Worm (Caenorhabditis elegans) whole organism, L1 larva: Measurements from ENCODE around the gene asp-9.

ENCODE experiments used
- C34B4.2 ChIP-seq: sonication (generic microtip); optimal IDR thresholded peaks from 2 replicates; lab custom pipeline; 2017; ENCODE audit warnings: mild to moderate bottlenecking, missing genetic modification characterization, missing compliant biosample characterization
- F16B12.6 ChIP-seq: fragments of 150-350 bp; optimal IDR thresholded peaks from 2 replicates; lab custom pipeline; 2014; ENCODE audit warnings: missing biosample characterization, missing genetic modification characterization
- alr-1 ChIP-seq: fragments of 200-800 bp; sonication (Bioruptor generic); optimal IDR thresholded peaks from 2 replicates; lab custom pipeline; 2018; ENCODE audit warnings: borderline replicate concordance, mild to moderate bottlenecking, missing genetic modification characterization, missing compliant biosample characterization
- aly-2 ChIP-seq: fragments of 150-350 bp; optimal IDR thresholded peaks from 2 replicates; lab custom pipeline; 2014; ENCODE audit warnings: missing biosample characterization, missing genetic modification characterization
- ceh-63 ChIP-seq: fragments of 200-800 bp; sonication (Bioruptor generic); optimal IDR thresholded peaks from 2 replicates; lab custom pipeline; 2018; ENCODE audit warnings: mild to moderate bottlenecking, missing genetic modification characterization, missing compliant biosample characterization
- ceh-8 ChIP-seq: fragments of 200-800 bp; sonication (Bioruptor generic); optimal IDR thresholded peaks from 2 replicates; lab custom pipeline; 2018; ENCODE audit warnings: mild to moderate bottlenecking, missing genetic modification characterization, moderate library complexity, missing compliant biosample characterization
- ceh-88 ChIP-seq: fragments of 200-800 bp; sonication (Bioruptor generic); IDR thresholded peaks from 2 replicates; pipeline ENCODE4 v1.3.6; 2022; ENCODE audit warnings: missing genetic modification characterization, missing compliant biosample characterization
- ceh-90 ChIP-seq: sonication (generic microtip); optimal IDR thresholded peaks from 2 replicates; lab custom pipeline; 2016; ENCODE audit warnings: missing genetic modification characterization, missing compliant biosample characterization
- dsc-1 ChIP-seq: sonication (generic microtip); optimal IDR thresholded peaks from 2 replicates; lab custom pipeline; 2016; ENCODE audit warnings: mild to moderate bottlenecking, missing genetic modification characterization, missing compliant biosample characterization
- efl-1 ChIP-seq, 4 experiments: fragments of 150-350 bp; optimal IDR thresholded peaks in 3 of 4; peaks in 1 of 4; 1 replicate in 1 of 4; 2 replicates in 3 of 4; lab custom pipeline; 2014; ENCODE audit warnings: missing biosample characterization in 2 of 4, missing genetic modification characterization in 2 of 4, missing genetic modification reagents in 2 of 4
- elt-3 ChIP-seq, 6 experiments: fragments of 150-350 bp in 1 of 6; sonication (generic microtip); optimal IDR thresholded peaks; 2 replicates each; lab custom pipeline; 2017 to 2018; ENCODE audit warnings: missing biosample characterization in 6 of 6, missing genetic modification characterization in 6 of 6, inconsistent platforms in 1 of 6
- ets-5 ChIP-seq: fragments of 200-800 bp; sonication (Bioruptor generic); IDR thresholded peaks from 2 replicates; pipeline ENCODE4 v1.3.6; 2022; ENCODE audit warnings: missing genetic modification characterization, missing compliant biosample characterization
- fkh-8 ChIP-seq: sonication (generic microtip); optimal IDR thresholded peaks from 2 replicates; lab custom pipeline; 2016; ENCODE audit warnings: mild to moderate bottlenecking, missing genetic modification characterization, missing compliant biosample characterization
- fos-1 ChIP-seq: fragments of 150-350 bp; optimal IDR thresholded peaks from 2 replicates; lab custom pipeline; 2014; ENCODE audit warnings: missing biosample characterization, missing genetic modification characterization
- hlh-17 ChIP-seq: fragments of 200-800 bp; sonication (Bioruptor generic); optimal IDR thresholded peaks from 2 replicates; lab custom pipeline; 2018; ENCODE audit warnings: missing genetic modification characterization, mild to moderate bottlenecking, missing compliant biosample characterization, moderate library complexity, borderline replicate concordance
- hlh-4 ChIP-seq: sonication (generic microtip); optimal IDR thresholded peaks from 2 replicates; lab custom pipeline; 2016; ENCODE audit warnings: mild to moderate bottlenecking, missing genetic modification characterization, missing compliant biosample characterization
- hpl-2 ChIP-seq: fragments of 150-350 bp; optimal IDR thresholded peaks from 2 replicates; lab custom pipeline; 2014; ENCODE audit warnings: missing biosample characterization, missing genetic modification reagents, missing genetic modification characterization
- isw-1 ChIP-seq: fragments of 200-800 bp; sonication (Bioruptor generic); IDR thresholded peaks from 2 replicates; pipeline ENCODE4 v1.3.6; 2022; ENCODE audit warnings: missing genetic modification characterization, missing compliant biosample characterization
- lin-13 ChIP-seq: fragments of 150-350 bp; optimal IDR thresholded peaks from 2 replicates; lab custom pipeline; 2014; ENCODE audit warnings: missing biosample characterization, missing genetic modification reagents, missing genetic modification characterization
- lin-14 ChIP-seq: fragments of 200-800 bp; sonication (Bioruptor generic); optimal IDR thresholded peaks from 2 replicates; lab custom pipeline; 2018; ENCODE audit warnings: mild to moderate bottlenecking, missing genetic modification characterization, moderate library complexity, missing compliant biosample characterization
- lin-35 ChIP-seq, 2 experiments: fragments of 150-350 bp; optimal IDR thresholded peaks; 2 replicates each; lab custom pipeline; 2014; ENCODE audit warnings: missing biosample characterization in 2 of 2, missing genetic modification characterization in 2 of 2, missing genetic modification reagents in 2 of 2
- lir-3 ChIP-seq: sonication (generic microtip); optimal IDR thresholded peaks from 2 replicates; lab custom pipeline; 2016; ENCODE audit warnings: mild to moderate bottlenecking, missing genetic modification characterization, moderate library complexity, missing compliant biosample characterization; ENCODE audit not compliant: poor library complexity
- lsy-2 ChIP-seq, 2 experiments: fragments of 150-350 bp; optimal IDR thresholded peaks; 2 replicates each; lab custom pipeline; 2014; ENCODE audit warnings: missing biosample characterization in 2 of 2, missing genetic modification characterization in 2 of 2
- mab-9 ChIP-seq: fragments of 200-800 bp; sonication (Bioruptor generic); IDR thresholded peaks from 2 replicates; pipeline ENCODE4 v1.3.6; 2022; ENCODE audit warnings: missing genetic modification reagents, missing genetic modification characterization, missing compliant biosample characterization
- mdl-1 ChIP-seq, 2 experiments: fragments of 150-350 bp; optimal IDR thresholded peaks; 2 replicates each; lab custom pipeline; 2014 to 2017; ENCODE audit warnings: missing biosample characterization in 2 of 2, missing genetic modification characterization in 2 of 2, inconsistent platforms in 1 of 2
- mef-2 ChIP-seq: fragments of 150-350 bp; optimal IDR thresholded peaks from 2 replicates; lab custom pipeline; 2014; ENCODE audit warnings: missing biosample characterization, missing genetic modification characterization
- nhr-11 ChIP-seq: fragments of 150-350 bp; optimal IDR thresholded peaks from 2 replicates; lab custom pipeline; 2014; ENCODE audit warnings: missing biosample characterization, missing genetic modification characterization
- nhr-12 ChIP-seq: sonication (generic microtip); optimal IDR thresholded peaks from 2 replicates; lab custom pipeline; 2017; ENCODE audit warnings: missing biosample characterization, missing genetic modification characterization
- nhr-19 ChIP-seq: fragments of 200-800 bp; sonication (Bioruptor generic); conservative IDR thresholded peaks from 2 replicates; pipeline ENCODE4 v1.3.6; 2022; ENCODE audit warnings: missing genetic modification characterization, missing compliant biosample characterization
- nhr-20 ChIP-seq: sonication (generic microtip); optimal IDR thresholded peaks from 2 replicates; lab custom pipeline; 2016; ENCODE audit warnings: mild to moderate bottlenecking, missing genetic modification characterization, missing compliant biosample characterization
- nhr-28 ChIP-seq: fragments of 150-350 bp; optimal IDR thresholded peaks from 2 replicates; lab custom pipeline; 2014; ENCODE audit warnings: missing biosample characterization, missing genetic modification characterization
- nhr-71 ChIP-seq: sonication (generic microtip); optimal IDR thresholded peaks from 2 replicates; lab custom pipeline; 2016; ENCODE audit warnings: mild to moderate bottlenecking, missing genetic modification characterization, moderate library complexity, missing compliant biosample characterization
- nhr-77 ChIP-seq: fragments of 150-350 bp; optimal IDR thresholded peaks from 2 replicates; lab custom pipeline; 2014; ENCODE audit warnings: missing biosample characterization, missing genetic modification characterization
- nhr-84 ChIP-seq: sonication (generic microtip); optimal IDR thresholded peaks from 2 replicates; lab custom pipeline; 2017; ENCODE audit warnings: missing biosample characterization, missing genetic modification characterization
- nhr-90 ChIP-seq: sonication (generic microtip); optimal IDR thresholded peaks from 2 replicates; lab custom pipeline; 2016; ENCODE audit warnings: mild to moderate bottlenecking, missing genetic modification characterization, missing compliant biosample characterization; ENCODE audit not compliant: poor library complexity
- pag-3 ChIP-seq: sonication (generic microtip); optimal IDR thresholded peaks from 2 replicates; lab custom pipeline; 2017; ENCODE audit warnings: missing genetic modification characterization, mild to moderate bottlenecking, missing compliant biosample characterization, antibody characterized with exemption, borderline replicate concordance; ENCODE audit not compliant: insufficient read depth
- pqm-1 ChIP-seq: sonication (generic microtip); optimal IDR thresholded peaks from 3 replicates; lab custom pipeline; 2017; ENCODE audit warnings: missing biosample characterization, missing genetic modification characterization
- rnt-1 ChIP-seq: sonication (generic microtip); optimal IDR thresholded peaks from 2 replicates; lab custom pipeline; 2016; ENCODE audit warnings: mild to moderate bottlenecking, missing genetic modification characterization, moderate library complexity, missing compliant biosample characterization
- skn-1 ChIP-seq: fragments of 150-350 bp; optimal IDR thresholded peaks from 2 replicates; lab custom pipeline; 2014; ENCODE audit warnings: missing biosample characterization, missing genetic modification characterization
- snpc-4 ChIP-seq: fragments of 150-350 bp; optimal IDR thresholded peaks from 2 replicates; lab custom pipeline; 2014; ENCODE audit warnings: missing biosample characterization, missing genetic modification characterization
- sox-4 ChIP-seq: sonication (generic microtip); optimal IDR thresholded peaks from 2 replicates; lab custom pipeline; 2016; ENCODE audit warnings: missing genetic modification characterization, missing compliant biosample characterization
- swsn-7 ChIP-seq: sonication (generic microtip); optimal IDR thresholded peaks from 2 replicates; lab custom pipeline; 2016; ENCODE audit warnings: missing genetic modification characterization, missing compliant biosample characterization
- tbx-2 ChIP-seq: sonication (generic microtip); optimal IDR thresholded peaks from 2 replicates; lab custom pipeline; 2016; ENCODE audit warnings: missing genetic modification characterization, missing compliant biosample characterization
- tlp-1 ChIP-seq: fragments of 150-350 bp; optimal IDR thresholded peaks from 2 replicates; lab custom pipeline; 2014; ENCODE audit warnings: missing biosample characterization, missing genetic modification characterization
- unc-130 ChIP-seq: fragments of 150-350 bp; optimal IDR thresholded peaks from 2 replicates; lab custom pipeline; 2017; ENCODE audit warnings: missing biosample characterization, missing genetic modification characterization, inconsistent platforms
- unc-30 ChIP-seq: sonication (generic microtip); optimal IDR thresholded peaks from 2 replicates; lab custom pipeline; 2017; ENCODE audit warnings: missing biosample characterization, missing genetic modification characterization
- unc-62 ChIP-seq: fragments of 150-350 bp; optimal IDR thresholded peaks from 2 replicates; lab custom pipeline; 2014; ENCODE audit warnings: missing biosample characterization, missing genetic modification reagents, missing genetic modification characterization
- unc-86 ChIP-seq: sonication (generic microtip); optimal IDR thresholded peaks from 2 replicates; lab custom pipeline; 2016; ENCODE audit warnings: missing genetic modification characterization, missing compliant biosample characterization
- unc-98 ChIP-seq: fragments of 200-800 bp; sonication (Bioruptor generic); IDR thresholded peaks from 2 replicates; pipeline ENCODE4 v1.3.6; 2022; ENCODE audit warnings: missing genetic modification characterization, missing compliant biosample characterization
- zip-4 ChIP-seq: fragments of 200-800 bp; sonication (Bioruptor generic); optimal IDR thresholded peaks from 2 replicates; lab custom pipeline; 2018; ENCODE audit warnings: mild to moderate bottlenecking, missing genetic modification characterization, moderate library complexity, missing compliant biosample characterization
- ztf-11 ChIP-seq, 2 experiments: sonication (generic microtip); optimal IDR thresholded peaks; 2 replicates each; lab custom pipeline; 2016 to 2017; ENCODE audit warnings: missing genetic modification characterization in 2 of 2, missing biosample characterization in 1 of 2, missing compliant biosample characterization in 1 of 2
- ztf-4 ChIP-seq: fragments of 150-350 bp; optimal IDR thresholded peaks from 2 replicates; lab custom pipeline; 2014; ENCODE audit warnings: missing biosample characterization, missing genetic modification characterization

asp-9 gene

ce11 chrIV:6206294-6206776 lies 20.6 kb downstream of the asp-9 start, which contains the start of gene C49A9.10 (continued):
- TF ChIP-seq dsc-1 (tag; lab: Kevin White, UChicago): peak; percentile 97
- TF ChIP-seq rnt-1 (tag; lab: Kevin White, UChicago): peak; percentile 100
- peak; percentile 70 for TF ChIP-seq snpc-4
- no peak for TF ChIP-seq unc-30 (tag; lab: Kevin White, UChicago)
- peak; percentile 98 for TF ChIP-seq ceh-90 (tag; lab: Kevin White, UChicago)
- TF ChIP-seq nhr-28 (tag; lab: Kevin White, UChicago): no peak
- no peak for TF ChIP-seq nhr-84 (tag; lab: Kevin White, UChicago)
- TF ChIP-seq isw-1: peak; percentile 85
- no peak for TF ChIP-seq nhr-12
- peak; percentile 98 to 99 for TF ChIP-seq efl-1 (optimal IDR thresholded peaks at IDR 0.05; lab: Kevin White, UChicago)
- peak; percentile 98 to 100 for TF ChIP-seq efl-1 (GFP tag; optimal IDR thresholded peaks at IDR 0.05 in 1 of 2; lab: Kevin White, UChicago)
- TF ChIP-seq ceh-63 (GFP tag; lab: Kevin White, UChicago): no peak
- TF ChIP-seq aly-2: peak; percentile 9
- TF ChIP-seq hpl-2 (GFP tag; lab: Kevin White, UChicago): peak; percentile 47
- TF ChIP-seq elt-3 (tag; optimal IDR thresholded peaks at IDR 0.05; lab: Kevin White, UChicago): peak in 3 of 6 experiments; percentile 5 to 76 (median 21)
- TF ChIP-seq nhr-19 (GFP tag; lab: Robert Waterston, UW): peak; percentile 89
- peak in 1 of 2 experiments; percentile 61 for TF ChIP-seq mdl-1 (tag; optimal IDR thresholded peaks at IDR 0.05; lab: Kevin White, UChicago)
- TF ChIP-seq ceh-88 (GFP tag; lab: Robert Waterston, UW): peak; percentile 80
- TF ChIP-seq unc-98 (GFP tag; lab: Robert Waterston, UW): peak; percentile 89
- peak; percentile 58 for TF ChIP-seq fos-1 (tag; lab: Kevin White, UChicago)
- TF ChIP-seq nhr-11 (tag; lab: Kevin White, UChicago): peak; percentile 28
- TF ChIP-seq swsn-7 (tag; lab: Kevin White, UChicago): peak; percentile 92
- peak; percentile 58 for TF ChIP-seq F16B12.6
- peak; percentile 97 for TF ChIP-seq nhr-90
- TF ChIP-seq lin-13: peak; percentile 63
- peak; percentile 42 for TF ChIP-seq ztf-4
- peak; percentile 99 for TF ChIP-seq lir-3 (tag; lab: Kevin White, UChicago)
- peak; percentile 91 for TF ChIP-seq lin-14
- TF ChIP-seq lin-35 (GFP tag; optimal IDR thresholded peaks at IDR 0.05; lab: Kevin White, UChicago): peak; percentile 98
- TF ChIP-seq unc-62 (GFP tag; lab: Kevin White, UChicago): no peak
- TF ChIP-seq C34B4.2 (tag; lab: Kevin White, UChicago): peak; percentile 61
- TF ChIP-seq zip-4: peak; percentile 80
- TF ChIP-seq sox-4: peak; percentile 97
- peak in 1 of 2 experiments; percentile 98 for TF ChIP-seq ztf-11 (tag; optimal IDR thresholded peaks at IDR 0.05; lab: Kevin White, UChicago)
- peak; percentile 79 for TF ChIP-seq skn-1 (tag; lab: Kevin White, UChicago)
- peak; percentile 74 for TF ChIP-seq hlh-17
- TF ChIP-seq unc-130 (tag; lab: Kevin White, UChicago): peak; percentile 88
- no peak for TF ChIP-seq pqm-1
- peak; percentile 96 for TF ChIP-seq tbx-2 (tag; lab: Kevin White, UChicago)
- TF ChIP-seq hlh-4 (tag; lab: Kevin White, UChicago): peak; percentile 88
- TF ChIP-seq mab-9 (GFP tag; lab: Robert Waterston, UW): peak; percentile 89
- TF ChIP-seq ets-5 (GFP tag; lab: Robert Waterston, UW): no peak
- peak; percentile 88 to 90 for TF ChIP-seq lsy-2 (tag; optimal IDR thresholded peaks at IDR 0.05; lab: Kevin White, UChicago)
- TF ChIP-seq alr-1 (tag; lab: Kevin White, UChicago): no peak
- TF ChIP-seq nhr-77: peak; percentile 2
- TF ChIP-seq ceh-8: peak; percentile 82
- no peak for TF ChIP-seq pag-3
- peak; percentile 96 for TF ChIP-seq nhr-71
- TF ChIP-seq tlp-1: no peak
- peak; percentile 88 for TF ChIP-seq unc-86 (tag; lab: Kevin White, UChicago)
- TF ChIP-seq nhr-20 (tag; lab: Kevin White, UChicago): peak; percentile 94
- TF ChIP-seq mef-2: peak; percentile 41
- TF ChIP-seq fkh-8 (tag; lab: Kevin White, UChicago): peak; percentile 76
